Fruit fly (Drosophila melanogaster): Measurements from ENCODE around the gene CG17568.

The CG17568 gene

DNA sequence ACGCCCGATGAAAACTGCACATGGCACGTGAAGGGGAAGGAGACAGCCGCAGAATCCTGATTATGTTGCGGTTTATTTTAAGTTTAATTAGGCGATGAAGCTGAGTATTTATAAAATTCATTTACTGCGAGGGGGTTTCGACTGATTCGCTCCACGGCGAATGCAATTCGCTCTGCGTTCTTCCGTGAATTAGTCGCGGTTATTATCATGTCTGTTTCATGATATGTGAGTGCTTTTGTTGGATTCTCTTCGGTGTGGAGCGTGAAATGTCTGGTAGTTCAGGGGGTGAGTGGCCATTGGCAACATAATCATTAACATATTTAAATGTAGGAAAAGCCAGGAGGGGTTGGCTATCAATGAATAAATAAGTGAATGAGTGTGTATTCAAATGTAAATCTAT is 16.9 kb upstream of the CG17568 start:
- TF ChIP-seq toe (GFP tag; optimal IDR thresholded peaks at IDR 0.05) (no peak), bab1 (GFP tag; optimal IDR thresholded peaks at IDR 0.05) (no peak), CG5204 (GFP tag; optimal IDR thresholded peaks at IDR 0.05) (no peak), Hr96 (GFP tag; optimal IDR thresholded peaks at IDR 0.05) (no peak), CG12768 (GFP tag; optimal IDR thresholded peaks at IDR 0.05) (no peak), Mnt (GFP tag; optimal IDR thresholded peaks at IDR 0.05) (no peak), pad (GFP tag; optimal IDR thresholded peaks at IDR 0.05) (no peak)

DNA sequence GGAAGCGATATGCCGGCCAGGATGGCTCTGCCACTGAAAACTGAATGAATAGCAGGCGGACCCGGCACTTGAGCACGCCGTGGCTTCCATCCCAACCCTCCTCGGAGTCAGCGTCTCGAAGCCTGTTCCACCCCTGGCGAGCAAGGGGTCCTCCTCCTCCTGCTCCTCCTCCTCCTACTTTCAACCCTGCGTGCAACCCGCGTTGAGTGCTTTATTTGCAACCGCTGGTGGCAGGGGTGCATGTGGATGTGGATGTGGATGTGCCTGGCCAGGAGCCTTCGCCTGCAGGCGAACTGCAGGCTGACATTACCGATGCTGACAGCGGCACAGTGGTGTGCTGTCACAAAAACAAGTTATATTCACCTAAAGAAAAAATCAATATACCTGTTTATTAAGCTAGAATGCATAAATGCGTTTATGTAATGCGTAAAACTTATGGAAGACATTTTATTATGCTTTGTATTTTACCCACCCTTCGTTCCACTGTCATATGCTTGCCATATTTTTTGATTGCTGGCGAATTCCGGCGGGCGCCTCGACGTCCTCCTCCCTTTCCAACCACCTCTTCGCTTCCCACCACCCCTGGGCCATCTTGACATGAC is 15.0 kb upstream of the CG17568 start:
- TF ChIP-seq ovo (GFP tag; optimal IDR thresholded peaks at IDR 0.05): no peak
- TF ChIP-seq CG7101 (tag; optimal IDR thresholded peaks at IDR 0.05): no peak
- TF ChIP-seq pad (GFP tag; optimal IDR thresholded peaks at IDR 0.05): no peak
- no peak for TF ChIP-seq kay (GFP tag; ENCODE audit: borderline replicate concordance)
- no peak for TF ChIP-seq Hr96 (GFP tag; optimal IDR thresholded peaks at IDR 0.05)
- TF ChIP-seq Mnt (GFP tag; optimal IDR thresholded peaks at IDR 0.05): no peak
- no peak for TF ChIP-seq CG7045 (GFP tag; optimal IDR thresholded peaks at IDR 0.05)

DNA sequence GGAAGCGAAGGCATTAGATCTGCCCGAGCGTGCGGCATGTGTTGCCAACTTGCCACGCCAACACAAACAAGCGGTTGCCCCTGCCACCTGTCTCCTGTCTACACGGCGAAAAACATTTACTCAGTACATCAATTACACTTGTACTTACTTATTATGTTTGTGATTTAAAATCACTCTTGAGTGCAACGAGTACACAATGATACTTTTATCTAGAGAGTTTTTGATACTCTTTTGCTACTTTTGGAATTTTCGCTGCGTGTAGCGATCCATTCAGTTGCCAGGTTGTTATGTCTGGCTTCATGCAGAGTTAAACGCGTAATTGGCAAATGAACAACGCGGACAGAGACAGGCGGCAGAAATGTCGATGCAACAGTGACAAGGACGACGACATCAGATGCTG is 12.2 kb upstream of the CG17568 start:
- TF ChIP-seq CG14711 (tag; optimal IDR thresholded peaks at IDR 0.05) (no peak), tj (GFP tag; optimal IDR thresholded peaks at IDR 0.05) (no peak), CG1620 (GFP tag; optimal IDR thresholded peaks at IDR 0.05) (no peak), CG12768 (GFP tag; optimal IDR thresholded peaks at IDR 0.05) (no peak), pad (GFP tag; optimal IDR thresholded peaks at IDR 0.05) (no peak), toe (GFP tag; optimal IDR thresholded peaks at IDR 0.05) (no peak)

DNA sequence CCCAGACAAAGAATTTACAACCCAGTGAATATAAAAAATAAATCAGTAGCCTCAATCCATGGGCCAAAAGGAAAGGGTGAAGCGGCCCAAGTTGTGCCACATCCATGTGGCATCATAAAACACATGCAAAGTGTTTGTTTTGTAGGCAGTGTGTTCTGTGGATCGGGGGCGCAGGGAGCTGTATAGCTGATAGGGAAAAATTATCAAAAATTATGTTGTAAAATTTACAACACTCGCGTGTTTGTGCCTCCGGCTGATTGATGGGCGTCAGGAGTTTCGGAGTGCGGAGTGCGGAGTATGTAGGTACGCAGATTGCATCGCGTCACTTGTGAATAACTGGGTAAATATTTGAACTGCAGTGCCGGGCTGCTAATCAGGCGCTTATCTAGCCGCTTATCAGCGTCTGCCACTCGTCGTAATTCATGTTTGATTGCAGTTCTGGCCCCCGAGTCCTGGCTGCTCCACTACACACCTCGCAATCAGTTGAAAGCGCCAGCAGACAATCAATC is 10.3 kb upstream of the CG17568 start:
- TF ChIP-seq CG5204 (GFP tag; optimal IDR thresholded peaks at IDR 0.05) (no peak), Crg-1 (GFP tag; optimal IDR thresholded peaks at IDR 0.05) (no peak), CG12768 (GFP tag; optimal IDR thresholded peaks at IDR 0.05) (peak; percentile 8), kay (GFP tag; ENCODE audit: borderline replicate concordance) (peak; percentile 86), Hr96 (GFP tag; optimal IDR thresholded peaks at IDR 0.05) (no peak), CG33017 (tag; optimal IDR thresholded peaks at IDR 0.05) (peak; percentile 33), cic (GFP tag; optimal IDR thresholded peaks at IDR 0.05) (no peak), CG7045 (GFP tag; optimal IDR thresholded peaks at IDR 0.05) (peak; percentile 11), CG11617 (GFP tag; optimal IDR thresholded peaks at IDR 0.05) (peak; percentile 24)

DNA sequence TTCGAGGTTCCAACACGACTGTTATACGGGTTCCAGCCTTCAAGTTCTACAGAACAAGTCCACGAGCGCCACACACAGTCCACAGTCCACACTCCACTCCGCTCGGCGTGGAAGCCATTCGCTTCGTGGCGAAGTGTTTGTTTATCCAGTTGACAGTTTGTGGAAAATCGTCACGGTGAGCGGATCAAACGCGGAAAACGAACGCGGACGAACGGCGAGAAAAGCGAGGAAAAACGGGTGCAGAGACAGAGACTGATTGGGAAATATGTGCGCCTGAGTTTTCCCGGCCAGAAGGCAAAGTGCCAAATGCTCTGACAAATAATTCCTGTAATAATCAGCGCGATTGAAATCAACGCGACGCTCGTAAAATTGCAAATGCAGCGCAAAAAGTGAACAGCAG is 8.7 kb upstream of the CG17568 start, which contains the start of gene drl:
Gene drl, plus strand, starts transcription at position 148 of the 400 bp plus-strand sequence.
- TF ChIP-seq pad (GFP tag; optimal IDR thresholded peaks at IDR 0.05): peak; percentile 3
- peak; percentile 22 for TF ChIP-seq CG7045 (GFP tag; optimal IDR thresholded peaks at IDR 0.05)
- TF ChIP-seq CG5204 (GFP tag; optimal IDR thresholded peaks at IDR 0.05): no peak
- no peak for TF ChIP-seq Clk (GFP tag; optimal IDR thresholded peaks at IDR 0.05)
- peak; percentile 33 for TF ChIP-seq CG33017 (tag; optimal IDR thresholded peaks at IDR 0.05)
- peak; percentile 14 for TF ChIP-seq CG1620 (GFP tag; optimal IDR thresholded peaks at IDR 0.05)
- peak; percentile 35 for TF ChIP-seq CG12768 (GFP tag; optimal IDR thresholded peaks at IDR 0.05)
- TF ChIP-seq Crg-1 (GFP tag; optimal IDR thresholded peaks at IDR 0.05): no peak
- TF ChIP-seq CG11617 (GFP tag; optimal IDR thresholded peaks at IDR 0.05): peak; percentile 36
- peak; percentile 18 for TF ChIP-seq Hr96 (GFP tag; optimal IDR thresholded peaks at IDR 0.05)
- peak; percentile 8 for TF ChIP-seq bab1 (GFP tag; optimal IDR thresholded peaks at IDR 0.05)
- TF ChIP-seq tj (GFP tag; optimal IDR thresholded peaks at IDR 0.05): peak; percentile 74
- peak; percentile 13 for TF ChIP-seq CG7101 (tag; optimal IDR thresholded peaks at IDR 0.05)
- peak; percentile 27 for TF ChIP-seq cic (GFP tag; optimal IDR thresholded peaks at IDR 0.05)
- no peak for TF ChIP-seq ovo (GFP tag; optimal IDR thresholded peaks at IDR 0.05)
- TF ChIP-seq toe (GFP tag; optimal IDR thresholded peaks at IDR 0.05): no peak
- TF ChIP-seq Mnt (GFP tag; optimal IDR thresholded peaks at IDR 0.05): peak; percentile 4
- no peak for TF ChIP-seq kay (GFP tag; ENCODE audit: borderline replicate concordance)
- peak; percentile 19 for TF ChIP-seq CG14711 (tag; optimal IDR thresholded peaks at IDR 0.05)
- TF ChIP-seq cnc (optimal IDR thresholded peaks at IDR 0.05): no peak

DNA sequence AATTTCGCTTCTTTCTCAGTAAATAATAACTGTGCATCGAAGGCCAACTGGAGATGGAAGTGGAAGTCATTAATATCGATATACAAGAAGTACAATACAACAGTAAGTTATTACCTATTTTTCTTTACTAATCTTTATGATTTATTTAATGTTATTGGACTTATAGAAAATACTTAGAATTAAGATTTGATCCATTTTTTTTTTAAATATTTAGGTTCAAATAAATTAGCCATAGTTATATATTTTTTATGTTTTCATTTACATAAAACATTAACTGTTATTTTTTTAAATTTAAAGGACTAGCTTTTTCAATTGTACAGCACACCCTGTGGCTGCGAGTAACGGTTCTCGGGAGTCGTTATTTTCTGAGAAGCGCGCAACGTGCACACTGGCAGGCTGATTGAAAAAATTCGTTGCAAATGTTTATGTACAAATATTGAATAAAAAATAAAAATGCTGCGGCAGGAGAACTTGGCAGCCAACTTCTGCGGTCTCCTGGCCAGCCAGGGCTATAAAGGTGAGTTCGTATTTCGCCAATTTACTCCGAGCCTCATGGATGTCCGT is 4.3 kb upstream of the CG17568 start, which contains the start of the genes gammaTub37C and pigeon:
Gene gammaTub37C, minus strand, starts transcription at position 51 of the 564 bp plus-strand sequence.
Gene pigeon, plus strand, starts transcription at position 368 of the 564 bp plus-strand sequence.
- TF ChIP-seq CG14711 (tag; optimal IDR thresholded peaks at IDR 0.05) (no peak), bab1 (GFP tag; optimal IDR thresholded peaks at IDR 0.05) (peak; percentile 25), pad (GFP tag; optimal IDR thresholded peaks at IDR 0.05) (no peak), ovo (GFP tag; optimal IDR thresholded peaks at IDR 0.05) (peak; percentile 69), CG1620 (GFP tag; optimal IDR thresholded peaks at IDR 0.05) (no peak)

DNA sequence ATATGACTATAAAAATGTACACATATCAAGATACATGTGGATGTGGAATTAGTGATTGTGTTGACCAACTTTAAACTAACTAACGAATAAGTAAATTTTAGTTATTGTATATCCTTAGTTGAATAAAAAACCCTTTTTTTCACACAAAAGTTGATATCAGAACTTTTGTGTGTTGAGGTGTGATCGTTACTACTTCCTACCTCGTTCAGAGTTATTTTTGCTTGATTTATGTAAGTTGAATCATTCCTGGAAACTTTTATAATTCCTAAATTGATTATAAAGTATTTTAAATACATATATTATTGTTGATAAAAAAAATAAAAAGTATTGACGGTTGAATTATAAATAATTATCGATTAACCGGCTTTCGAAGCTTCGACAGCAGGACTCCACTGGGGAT is 2.2 kb upstream of the CG17568 start, which contains the start of gene CG46059:
Gene CG46059, minus strand, starts transcription at position 101 of the 400 bp plus-strand sequence.
- no peak for TF ChIP-seq cnc (optimal IDR thresholded peaks at IDR 0.05)
- no peak for TF ChIP-seq CG12768 (GFP tag; optimal IDR thresholded peaks at IDR 0.05)
- no peak for TF ChIP-seq CG5204 (GFP tag; optimal IDR thresholded peaks at IDR 0.05)
- no peak for TF ChIP-seq Clk (GFP tag; optimal IDR thresholded peaks at IDR 0.05)
- no peak for TF ChIP-seq cic (GFP tag; optimal IDR thresholded peaks at IDR 0.05)
- TF ChIP-seq Crg-1 (GFP tag; optimal IDR thresholded peaks at IDR 0.05): no peak
- no peak for TF ChIP-seq ovo (GFP tag; optimal IDR thresholded peaks at IDR 0.05)
- no peak for TF ChIP-seq pad (GFP tag; optimal IDR thresholded peaks at IDR 0.05)
- no peak for TF ChIP-seq CG1620 (GFP tag; optimal IDR thresholded peaks at IDR 0.05)
- no peak for TF ChIP-seq Mnt (GFP tag; optimal IDR thresholded peaks at IDR 0.05)
- no peak for TF ChIP-seq CG33017 (tag; optimal IDR thresholded peaks at IDR 0.05)
- TF ChIP-seq CG11617 (GFP tag; optimal IDR thresholded peaks at IDR 0.05): no peak
- no peak for TF ChIP-seq CG7101 (tag; optimal IDR thresholded peaks at IDR 0.05)
- no peak for TF ChIP-seq CG7045 (GFP tag; optimal IDR thresholded peaks at IDR 0.05)
- no peak for TF ChIP-seq toe (GFP tag; optimal IDR thresholded peaks at IDR 0.05)
- TF ChIP-seq bab1 (GFP tag; optimal IDR thresholded peaks at IDR 0.05): no peak
- no peak for TF ChIP-seq kay (GFP tag; ENCODE audit: borderline replicate concordance)
- TF ChIP-seq CG14711 (tag; optimal IDR thresholded peaks at IDR 0.05): no peak

All from whole organism, adult.